Worm (Caenorhabditis elegans) whole organism, mixed stage, embryonic: Measurements from ENCODE around the gene F07B10.7.

Experiments used
- M03D4.4 ChIP-seq: sonication (generic microtip); optimal IDR thresholded peaks from 2 replicates; lab custom pipeline; 2017; ENCODE audit warnings: mild to moderate bottlenecking, missing genetic modification characterization, missing compliant biosample characterization
- bed-3 ChIP-seq: fragments of 200-800 bp; sonication (Bioruptor generic); optimal IDR thresholded peaks from 3 replicates; lab custom pipeline; 2018; ENCODE audit warnings: mild to moderate bottlenecking, missing genetic modification characterization, moderate library complexity, missing compliant biosample characterization
- blmp-1 ChIP-seq: fragments of 150-350 bp; optimal IDR thresholded peaks from 2 replicates; lab custom pipeline; 2014; ENCODE audit warnings: missing biosample characterization, missing genetic modification characterization
- ceh-39 ChIP-seq: fragments of 150-350 bp; optimal IDR thresholded peaks from 2 replicates; lab custom pipeline; 2014; ENCODE audit warnings: missing biosample characterization, missing genetic modification characterization
- ceh-43 ChIP-seq: fragments of 200-800 bp; sonication (Bioruptor generic); optimal IDR thresholded peaks from 2 replicates; lab custom pipeline; 2018; ENCODE audit warnings: mild to moderate bottlenecking, missing genetic modification characterization, moderate library complexity, missing compliant biosample characterization
- ceh-83 ChIP-seq: fragments of 200-800 bp; sonication (Bioruptor generic); optimal IDR thresholded peaks from 2 replicates; lab custom pipeline; 2018; ENCODE audit warnings: mild to moderate bottlenecking, missing genetic modification characterization, missing compliant biosample characterization
- ces-1 ChIP-seq: fragments of 150-350 bp; optimal IDR thresholded peaks from 2 replicates; lab custom pipeline; 2014; ENCODE audit warnings: missing biosample characterization, missing genetic modification reagents, missing genetic modification characterization
- cnd-1 ChIP-seq: fragments of 200-800 bp; sonication (Bioruptor generic); optimal IDR thresholded peaks from 2 replicates; lab custom pipeline; 2018; ENCODE audit warnings: mild to moderate bottlenecking, missing genetic modification characterization, missing compliant biosample characterization
- drap-1 ChIP-seq: fragments of 200-800 bp; sonication (Bioruptor generic); optimal IDR thresholded peaks from 3 replicates; lab custom pipeline; 2018; ENCODE audit warnings: mild to moderate bottlenecking, missing genetic modification characterization, missing compliant biosample characterization
- elt-1 ChIP-seq: sonication (generic microtip); optimal IDR thresholded peaks from 2 replicates; lab custom pipeline; 2017; ENCODE audit warnings: missing genetic modification characterization, mild to moderate bottlenecking, missing compliant biosample characterization, antibody characterized with exemption, moderate library complexity, borderline replicate concordance; ENCODE audit not compliant: insufficient read depth
- elt-3 ChIP-seq: fragments of 150-350 bp; optimal IDR thresholded peaks from 2 replicates; lab custom pipeline; 2014; ENCODE audit warnings: missing biosample characterization, missing genetic modification characterization
- flh-1 ChIP-seq: fragments of 200-800 bp; sonication (Bioruptor generic); optimal IDR thresholded peaks from 2 replicates; lab custom pipeline; 2018; ENCODE audit warnings: mild to moderate bottlenecking, missing genetic modification characterization, moderate library complexity, missing compliant biosample characterization
- ham-2 ChIP-seq: fragments of 200-800 bp; sonication (Bioruptor generic); optimal IDR thresholded peaks from 2 replicates; lab custom pipeline; 2018; ENCODE audit warnings: mild to moderate bottlenecking, missing genetic modification characterization, missing compliant biosample characterization
- hlh-1 ChIP-seq: fragments of 150-350 bp; optimal IDR thresholded peaks from 2 replicates; lab custom pipeline; 2014; ENCODE audit warnings: missing biosample characterization, missing genetic modification reagents, missing genetic modification characterization
- lin-13 ChIP-seq: fragments of 150-350 bp; optimal IDR thresholded peaks from 2 replicates; lab custom pipeline; 2014; ENCODE audit warnings: missing biosample characterization, missing genetic modification characterization
- lin-32 ChIP-seq: fragments of 200-800 bp; sonication (Bioruptor generic); optimal IDR thresholded peaks from 2 replicates; lab custom pipeline; 2018; ENCODE audit warnings: mild to moderate bottlenecking, missing genetic modification characterization, missing compliant biosample characterization
- lsy-2 ChIP-seq: fragments of 150-350 bp; optimal IDR thresholded peaks from 2 replicates; lab custom pipeline; 2014; ENCODE audit warnings: missing biosample characterization, missing genetic modification characterization
- mab-5 ChIP-seq: fragments of 150-350 bp; optimal IDR thresholded peaks from 2 replicates; lab custom pipeline; 2014; ENCODE audit warnings: missing biosample characterization, missing genetic modification characterization
- mep-1 ChIP-seq: fragments of 150-350 bp; optimal IDR thresholded peaks from 2 replicates; lab custom pipeline; 2017; ENCODE audit warnings: missing biosample characterization, missing genetic modification reagents, missing genetic modification characterization, inconsistent platforms
- mls-2 ChIP-seq: sonication (generic microtip); optimal IDR thresholded peaks from 2 replicates; lab custom pipeline; 2016; ENCODE audit warnings: mild to moderate bottlenecking, missing genetic modification characterization, moderate library complexity, missing compliant biosample characterization
- nhr-2 ChIP-seq: fragments of 150-350 bp; optimal IDR thresholded peaks from 2 replicates; lab custom pipeline; 2014; ENCODE audit warnings: missing biosample characterization, missing genetic modification characterization
- nhr-237 ChIP-seq: fragments of 150-350 bp; optimal IDR thresholded peaks from 2 replicates; lab custom pipeline; 2014; ENCODE audit warnings: missing biosample characterization, missing genetic modification characterization
- nhr-28 ChIP-seq: fragments of 150-350 bp; optimal IDR thresholded peaks from 2 replicates; lab custom pipeline; 2014; ENCODE audit warnings: missing biosample characterization, missing genetic modification characterization
- nhr-76 ChIP-seq: sonication (generic microtip); optimal IDR thresholded peaks from 2 replicates; lab custom pipeline; 2017; ENCODE audit warnings: missing biosample characterization, missing genetic modification characterization
- pha-4 ChIP-seq: fragments of 150-350 bp; optimal IDR thresholded peaks from 2 replicates; lab custom pipeline; 2018; ENCODE audit warnings: missing biosample characterization, missing genetic modification reagents, missing genetic modification characterization
- sem-2 ChIP-seq: fragments of 200-800 bp; sonication (Bioruptor generic); optimal IDR thresholded peaks from 2 replicates; lab custom pipeline; 2018; ENCODE audit warnings: mild to moderate bottlenecking, missing genetic modification characterization, missing compliant biosample characterization
- snpc-4 ChIP-seq: fragments of 150-350 bp; optimal IDR thresholded peaks from 2 replicates; lab custom pipeline; 2014; ENCODE audit warnings: missing biosample characterization, missing genetic modification characterization
- sptf-1 ChIP-seq: sonication (generic microtip); optimal IDR thresholded peaks from 2 replicates; lab custom pipeline; 2017; ENCODE audit warnings: mild to moderate bottlenecking, missing genetic modification characterization, moderate library complexity, missing compliant biosample characterization
- tbx-8 ChIP-seq: fragments of 200-800 bp; sonication (Bioruptor generic); optimal IDR thresholded peaks from 2 replicates; lab custom pipeline; 2018; ENCODE audit warnings: mild to moderate bottlenecking, missing genetic modification characterization, moderate library complexity, missing compliant biosample characterization
- unc-120 ChIP-seq: sonication (generic microtip); optimal IDR thresholded peaks from 2 replicates; lab custom pipeline; 2017; ENCODE audit warnings: missing genetic modification characterization, missing compliant biosample characterization; ENCODE audit not compliant: poor library complexity, severe bottlenecking
- unc-39 ChIP-seq: fragments of 150-350 bp; optimal IDR thresholded peaks from 2 replicates; lab custom pipeline; 2014; ENCODE audit warnings: missing biosample characterization, missing genetic modification characterization
- unc-62 ChIP-seq: fragments of 150-350 bp; optimal IDR thresholded peaks from 2 replicates; lab custom pipeline; 2014; ENCODE audit warnings: missing biosample characterization, missing genetic modification reagents, missing genetic modification characterization
- zip-8 ChIP-seq: fragments of 150-350 bp; optimal IDR thresholded peaks from 2 replicates; lab custom pipeline; 2014; ENCODE audit warnings: missing biosample characterization, missing genetic modification characterization

F07B10.7 gene

ce11 chrV:11271051-11271450, 10.5 kb upstream of the F07B10.7 start, which contains the start of gene clec-222:
Gene clec-222, plus strand, starts transcription at chrV:11271351.
- TF ChIP-seq tbx-8 (GFP tag; lab: Kevin White, UChicago), result no peak
- TF ChIP-seq ceh-83 (GFP tag; lab: Kevin White, UChicago), result no peak
- no peak for TF ChIP-seq zip-8
- no peak for TF ChIP-seq elt-3 (tag; lab: Kevin White, UChicago)
- no peak for TF ChIP-seq sptf-1 (tag; lab: Kevin White, UChicago)
- TF ChIP-seq ceh-43 (GFP tag; lab: Kevin White, UChicago), result no peak
- TF ChIP-seq unc-39, result no peak
- no peak for TF ChIP-seq hlh-1 (tag; lab: Kevin White, UChicago)
- no peak for TF ChIP-seq sem-2 (GFP tag; lab: Kevin White, UChicago)
- no peak for TF ChIP-seq lin-13 (tag; lab: Kevin White, UChicago)
- TF ChIP-seq lsy-2 (tag; lab: Kevin White, UChicago), result no peak
- no peak for TF ChIP-seq M03D4.4 (tag; lab: Kevin White, UChicago)
- TF ChIP-seq ceh-39, result no peak
- TF ChIP-seq cnd-1 (tag; lab: Kevin White, UChicago), result no peak
- no peak for TF ChIP-seq mab-5 (tag; lab: Kevin White, UChicago)
- TF ChIP-seq nhr-76 (tag; lab: Kevin White, UChicago), result no peak
- TF ChIP-seq blmp-1 (tag; lab: Kevin White, UChicago), result no peak

ce11 chrV:11268791-11269190, 8.3 kb upstream of the F07B10.7 start, which contains the start of gene str-115:
Gene str-115, plus strand, starts transcription at chrV:11269091.
- TF ChIP-seq ceh-39, result no peak
- TF ChIP-seq hlh-1 (tag; lab: Kevin White, UChicago), result no peak
- no peak for TF ChIP-seq unc-39
- TF ChIP-seq unc-62 (GFP tag; lab: Kevin White, UChicago), result no peak
- no peak for TF ChIP-seq tbx-8 (GFP tag; lab: Kevin White, UChicago)
- no peak for TF ChIP-seq M03D4.4 (tag; lab: Kevin White, UChicago)
- no peak for TF ChIP-seq flh-1 (GFP tag; lab: Kevin White, UChicago)
- TF ChIP-seq drap-1 (GFP tag; lab: Kevin White, UChicago), result no peak
- TF ChIP-seq mab-5 (tag; lab: Kevin White, UChicago), result no peak
- no peak for TF ChIP-seq elt-1 (tag; lab: Kevin White, UChicago)
- no peak for TF ChIP-seq pha-4
- TF ChIP-seq sem-2 (GFP tag; lab: Kevin White, UChicago), result no peak
- no peak for TF ChIP-seq nhr-28
- no peak for TF ChIP-seq nhr-2 (tag; lab: Kevin White, UChicago)
- TF ChIP-seq mls-2, result no peak
- no peak for TF ChIP-seq lsy-2 (tag; lab: Kevin White, UChicago)
- no peak for TF ChIP-seq zip-8
- TF ChIP-seq snpc-4 (tag; lab: Kevin White, UChicago), result no peak
- TF ChIP-seq lin-32 (GFP tag; lab: Kevin White, UChicago), result no peak
- TF ChIP-seq mep-1 (tag; lab: Kevin White, UChicago), result no peak

ce11 chrV:11266681-11267080, 6.2 kb upstream of the F07B10.7 start, which contains the start of gene str-116:
Gene str-116, plus strand, starts transcription at chrV:11266981.
- TF ChIP-seq sem-2 (GFP tag; lab: Kevin White, UChicago), result no peak
- TF ChIP-seq zip-8, result no peak
- TF ChIP-seq hlh-1 (tag; lab: Kevin White, UChicago), result no peak
- TF ChIP-seq sptf-1 (tag; lab: Kevin White, UChicago), result no peak
- TF ChIP-seq tbx-8 (GFP tag; lab: Kevin White, UChicago), result no peak
- no peak for TF ChIP-seq pha-4
- no peak for TF ChIP-seq bed-3 (GFP tag; lab: Kevin White, UChicago)
- TF ChIP-seq snpc-4 (tag; lab: Kevin White, UChicago), result no peak
- TF ChIP-seq nhr-28, result no peak
- no peak for TF ChIP-seq unc-120 (tag; lab: Kevin White, UChicago)
- TF ChIP-seq nhr-237 (tag; lab: Kevin White, UChicago), result no peak
- TF ChIP-seq ces-1 (GFP tag; lab: Kevin White, UChicago), result no peak

- TF ChIP-seq sem-2 (GFP tag; lab: Kevin White, UChicago) (no peak), lin-32 (GFP tag; lab: Kevin White, UChicago) (no peak), hlh-1 (tag; lab: Kevin White, UChicago) (no peak), tbx-8 (GFP tag; lab: Kevin White, UChicago) (no peak), ceh-83 (GFP tag; lab: Kevin White, UChicago) (no peak), pha-4 (no peak), elt-3 (tag; lab: Kevin White, UChicago) (no peak), ham-2 (GFP tag; lab: Kevin White, UChicago) (no peak), nhr-2 (tag; lab: Kevin White, UChicago) (no peak), lsy-2 (tag; lab: Kevin White, UChicago) (no peak), lin-13 (tag; lab: Kevin White, UChicago) (no peak), cnd-1 (tag; lab: Kevin White, UChicago) (no peak), zip-8 (no peak), ces-1 (GFP tag; lab: Kevin White, UChicago) (no peak), mab-5 (tag; lab: Kevin White, UChicago) (no peak), M03D4.4 (tag; lab: Kevin White, UChicago) (no peak)
- TF ChIP-seq, all 35 proteins: peak for 0
Measured at ce11 chrV:11265482-11265881, 5.0 kb upstream of the F07B10.7 start, which contains the start of gene cln-3.1. Gene cln-3.1, minus strand, starts transcription at chrV:11265652.
